Fruit fly (Drosophila melanogaster) whole organism, embryonic: Measurements from ENCODE around the gene CG46463.

ENCODE experiments used
- Adf1 ChIP-seq: fragments of 200-800 bp; sonication (Bioruptor generic); IDR thresholded peaks from 2 replicates; pipeline ENCODE4 v1.3.6; 2022; ENCODE audit warnings: missing biosample characterization, missing genetic modification characterization
- Atf3 ChIP-seq: fragments of 200-800 bp; sonication (Bioruptor generic); optimal IDR thresholded peaks from 3 replicates; lab custom pipeline; 2016; ENCODE audit warnings: missing biosample characterization, missing genetic modification characterization
- Atf6 ChIP-seq: fragments of 200-800 bp; sonication (Bioruptor generic); IDR thresholded peaks from 2 replicates; pipeline ENCODE4 v1.3.6; 2022; ENCODE audit warnings: missing biosample characterization, missing genetic modification characterization
- CG12299 ChIP-seq: fragments of 200-800 bp; sonication (Bioruptor generic); optimal IDR thresholded peaks from 2 replicates; lab custom pipeline; 2018; ENCODE audit warnings: missing biosample characterization, mild to moderate bottlenecking, missing genetic modification characterization
- CG13287 ChIP-seq: fragments of 200-800 bp; sonication (Bioruptor generic); IDR thresholded peaks from 2 replicates; pipeline ENCODE4 v1.3.6; 2022; ENCODE audit warnings: missing biosample characterization, missing genetic modification characterization; ENCODE audit not compliant: partially characterized antibody
- CG13894 ChIP-seq: fragments of 200-800 bp; sonication (Bioruptor generic); optimal IDR thresholded peaks from 3 replicates; lab custom pipeline; 2018; ENCODE audit warnings: missing biosample characterization, mild to moderate bottlenecking, missing genetic modification characterization, moderate library complexity
- CG14667 ChIP-seq: fragments of 200-800 bp; sonication (Bioruptor generic); IDR thresholded peaks from 2 replicates; pipeline ENCODE4 v1.3.6; 2022; ENCODE audit warnings: missing biosample characterization, missing genetic modification characterization
- CG17829 ChIP-seq: fragments of 200-800 bp; optimal IDR thresholded peaks from 2 replicates; lab custom pipeline; 2019; ENCODE audit warnings: missing biosample characterization, mild to moderate bottlenecking, missing genetic modification characterization, moderate library complexity
- CG2199 ChIP-seq: fragments of 200-800 bp; sonication (Bioruptor generic); IDR thresholded peaks from 3 replicates; pipeline ENCODE4 v1.3.6; 2022; ENCODE audit warnings: missing biosample characterization, missing genetic modification characterization
- CG2712 ChIP-seq: fragments of 200-800 bp; optimal IDR thresholded peaks from 3 replicates; lab custom pipeline; 2019; ENCODE audit warnings: missing biosample characterization, mild to moderate bottlenecking, missing genetic modification characterization, moderate library complexity
- CG32767 ChIP-seq: fragments of 200-800 bp; sonication (Bioruptor generic); IDR thresholded peaks from 2 replicates; pipeline ENCODE4 v1.3.6; 2022; ENCODE audit warnings: missing biosample characterization, missing genetic modification characterization
- CG4404 ChIP-seq: fragments of 200-800 bp; sonication (Bioruptor generic); IDR thresholded peaks from 2 replicates; pipeline ENCODE4 v1.3.6; 2022; ENCODE audit warnings: missing biosample characterization, missing genetic modification characterization
- CG6791 ChIP-seq: fragments of 200-800 bp; sonication (Bioruptor generic); IDR thresholded peaks from 3 replicates; pipeline ENCODE4 v1.3.6; 2022; ENCODE audit warnings: missing biosample characterization, missing genetic modification characterization; ENCODE audit not compliant: partially characterized antibody
- CG8290 ChIP-seq, 3 experiments: fragments of 200-800 bp; sonication (Bioruptor generic); optimal IDR thresholded peaks; 2 replicates each; lab custom pipeline; 2016 to 2019; ENCODE audit warnings: missing biosample characterization in 3 of 3, missing genetic modification characterization in 3 of 3, mild to moderate bottlenecking in 2 of 3, moderate library complexity in 1 of 3
- Deaf1 ChIP-seq: fragments of 200-800 bp; optimal IDR thresholded peaks from 3 replicates; lab custom pipeline; 2019; ENCODE audit warnings: missing biosample characterization, mild to moderate bottlenecking, missing genetic modification characterization, moderate library complexity
- Dll ChIP-seq: fragments of 200-800 bp; sonication (Bioruptor generic); IDR thresholded peaks from 4 replicates; pipeline ENCODE4 v1.3.6; 2022; ENCODE audit warnings: missing biosample characterization, missing genetic modification characterization; ENCODE audit not compliant: partially characterized antibody
- Ets65A ChIP-seq: fragments of 200-800 bp; sonication (Bioruptor generic); peaks from one replicate; lab custom pipeline; 2016; ENCODE audit warnings: missing biosample characterization, missing genetic modification characterization
- Lhr ChIP-seq: fragments of 200-800 bp; sonication (Bioruptor generic); optimal IDR thresholded peaks from 3 replicates; lab custom pipeline; 2017; ENCODE audit warnings: mild to moderate bottlenecking, missing biosample characterization, missing genetic modification reagents, missing genetic modification characterization
- Lim3 ChIP-seq: fragments of 200-800 bp; sonication (Bioruptor generic); IDR thresholded peaks from 2 replicates; pipeline ENCODE4 v1.3.6; 2022; ENCODE audit warnings: missing biosample characterization, missing genetic modification characterization
- Med ChIP-seq: fragments of 200-800 bp; sonication (Bioruptor generic); peaks from one replicate; lab custom pipeline; 2016; ENCODE audit warnings: missing biosample characterization, missing genetic modification characterization, mild to moderate bottlenecking, inconsistent platforms, moderate library complexity
- Poxn ChIP-seq: fragments of 200-800 bp; sonication (Bioruptor generic); IDR thresholded peaks from 2 replicates; pipeline ENCODE4 v1.3.6; 2022; ENCODE audit warnings: missing biosample characterization, missing genetic modification characterization
- Trl ChIP-seq, 3 experiments: fragments of >200 bp in 2 of 3; fragments of 200-800 bp in 1 of 3; sonication (Bioruptor generic) in 1 of 3; optimal IDR thresholded peaks; 2 replicates in 1 of 3; 3 replicates in 2 of 3; lab custom pipeline; 2016 to 2017; ENCODE audit warnings: missing biosample characterization in 1 of 3, missing genetic modification characterization in 1 of 3
- abd-A ChIP-seq: fragments of 200-800 bp; sonication (Bioruptor generic); optimal IDR thresholded peaks from 3 replicates; lab custom pipeline; 2019; ENCODE audit warnings: missing biosample characterization, mild to moderate bottlenecking, missing genetic modification characterization, moderate library complexity
- ap ChIP-seq: fragments of 200-800 bp; sonication (Bioruptor generic); IDR thresholded peaks from 2 replicates; pipeline ENCODE4 v1.3.6; 2022; ENCODE audit warnings: missing biosample characterization, missing genetic modification characterization
- cg ChIP-seq: fragments of 200-800 bp; sonication (Bioruptor generic); optimal IDR thresholded peaks from 3 replicates; lab custom pipeline; 2019; ENCODE audit warnings: missing biosample characterization, mild to moderate bottlenecking, missing genetic modification characterization, moderate library complexity
- chinmo ChIP-seq: fragments of 200-800 bp; sonication (Bioruptor generic); IDR thresholded peaks from 4 replicates; pipeline ENCODE4 v1.3.6; 2022; ENCODE audit warnings: missing biosample characterization, missing genetic modification characterization; ENCODE audit not compliant: partially characterized antibody
- chm ChIP-seq: fragments of 200-800 bp; sonication (Bioruptor generic); IDR thresholded peaks from 2 replicates; pipeline ENCODE4 v1.3.6; 2022; ENCODE audit warnings: missing biosample characterization, missing genetic modification characterization
- corto ChIP-seq: fragments of 200-800 bp; sonication (Bioruptor generic); optimal IDR thresholded peaks from 2 replicates; lab custom pipeline; 2016; ENCODE audit warnings: missing biosample characterization, mild to moderate bottlenecking, missing genetic modification characterization, moderate library complexity
- crol ChIP-seq: fragments of 200-800 bp; sonication (Bioruptor generic); IDR thresholded peaks from 2 replicates; pipeline ENCODE4 v1.3.6; 2022; ENCODE audit warnings: missing biosample characterization, missing genetic modification characterization
- exex ChIP-seq: fragments of 200-800 bp; sonication (Bioruptor generic); optimal IDR thresholded peaks from 4 replicates; lab custom pipeline; 2018; ENCODE audit warnings: missing biosample characterization, mild to moderate bottlenecking, missing genetic modification characterization, moderate library complexity
- ftz-f1 ChIP-seq: fragments of 200-800 bp; sonication (Bioruptor generic); optimal IDR thresholded peaks from 2 replicates; lab custom pipeline; 2016; ENCODE audit warnings: missing biosample characterization, missing genetic modification characterization
- lbe ChIP-seq: fragments of 200-800 bp; sonication (Bioruptor generic); optimal IDR thresholded peaks from 2 replicates; lab custom pipeline; 2016; ENCODE audit warnings: missing biosample characterization, mild to moderate bottlenecking, missing genetic modification characterization
- oc ChIP-seq: fragments of 200-800 bp; sonication (Bioruptor generic); optimal IDR thresholded peaks from 2 replicates; lab custom pipeline; 2018; ENCODE audit warnings: missing biosample characterization, mild to moderate bottlenecking, missing genetic modification characterization, moderate library complexity
- sd ChIP-seq: fragments of 200-800 bp; sonication (Bioruptor generic); optimal IDR thresholded peaks from 3 replicates; lab custom pipeline; 2018; ENCODE audit warnings: missing biosample characterization, mild to moderate bottlenecking, missing genetic modification characterization, moderate library complexity
- sug ChIP-seq: fragments of 200-800 bp; optimal IDR thresholded peaks from 2 replicates; lab custom pipeline; 2019; ENCODE audit warnings: missing biosample characterization, mild to moderate bottlenecking, missing genetic modification characterization, moderate library complexity
- tio ChIP-seq: fragments of 200-800 bp; sonication (Bioruptor generic); optimal IDR thresholded peaks from 2 replicates; lab custom pipeline; 2017; ENCODE audit warnings: missing biosample characterization, missing genetic modification characterization, inconsistent platforms
- unpg ChIP-seq: fragments of 200-800 bp; sonication (Bioruptor generic); optimal IDR thresholded peaks from 3 replicates; lab custom pipeline; 2018; ENCODE audit warnings: missing biosample characterization, mild to moderate bottlenecking, missing genetic modification characterization, moderate library complexity
- vvl ChIP-seq: fragments of 200-800 bp; sonication (Bioruptor generic); IDR thresholded peaks from 2 replicates; pipeline ENCODE4 v1.3.6; 2022; ENCODE audit warnings: missing biosample characterization, missing genetic modification characterization
- z ChIP-seq: fragments of 200-800 bp; sonication (Bioruptor generic); IDR thresholded peaks from 3 replicates; pipeline ENCODE4 v1.3.6; 2022; ENCODE audit warnings: missing biosample characterization, missing genetic modification characterization

CG46463 gene

dm6 chr3L:3419369-3420232, 41.5 kb upstream of the CG46463 start (continued):
- TF ChIP-seq Dll (GFP tag; lab: Robert Waterston, UW), result no peak
- no peak for TF ChIP-seq CG12299 (tag; lab: Kevin White, UChicago)
- TF ChIP-seq tio, result peak; percentile 4
- peak; percentile 27 for TF ChIP-seq CG2712 (tag; lab: Kevin White, UChicago)
- TF ChIP-seq ap (GFP tag; lab: Robert Waterston, UW), result no peak
- TF ChIP-seq oc, result no peak
- no peak for TF ChIP-seq CG14667 (GFP tag; lab: Robert Waterston, UW)
- TF ChIP-seq, all 482 proteins: peak for 45

dm6 chr3L:3420237-3420643, 40.9 kb upstream of the CG46463 start:
- peak; percentile 82; the same call in 1 of the 2 replicates for TF ChIP-seq Adf1 (GFP tag; lab: Robert Waterston, UW)
- TF ChIP-seq cg, result peak; percentile 92
- peak; percentile 67; the same call in 1 of the 3 replicates for TF ChIP-seq CG2199 (GFP tag; lab: Robert Waterston, UW)
- peak; percentile 82 for TF ChIP-seq z (GFP tag; lab: Robert Waterston, UW)
- no peak for TF ChIP-seq CG4404 (GFP tag; lab: Robert Waterston, UW)
- no peak for TF ChIP-seq Ets65A
- peak; percentile 100 for TF ChIP-seq CG13894 (tag; lab: Kevin White, UChicago)
- TF ChIP-seq crol (GFP tag; lab: Robert Waterston, UW), result peak; percentile 42; the same call in 1 of the 2 replicates
- TF ChIP-seq CG13287, result peak; percentile 37; the same call in 1 of the 2 replicates
- TF ChIP-seq vvl, result peak; percentile 19; the same call in 1 of the 2 replicates
- peak; percentile 21 for TF ChIP-seq CG17829 (tag; lab: Kevin White, UChicago)
- TF ChIP-seq chm (GFP tag; lab: Robert Waterston, UW), result no peak
- peak; percentile 61 for TF ChIP-seq abd-A
- TF ChIP-seq sug (tag; lab: Kevin White, UChicago), result peak; percentile 36
- TF ChIP-seq Poxn (GFP tag; lab: Robert Waterston, UW), result no peak
- TF ChIP-seq Med (GFP tag; lab: Kevin White, UChicago), result peak; percentile 41
- 0 out of 2 replicates have a peak, but pooled peaks have one; percentile 16 for TF ChIP-seq Atf6 (GFP tag; lab: Robert Waterston, UW)
- peak; percentile 32; the same call in 1 of the 2 replicates for TF ChIP-seq CG32767 (GFP tag; lab: Robert Waterston, UW)
- TF ChIP-seq CG8290 (GFP tag; optimal IDR thresholded peaks at IDR 0.05; lab: Kevin White, UChicago), result no peak
- peak in 1 of 2 experiments; percentile 44 for TF ChIP-seq CG8290 (tag; optimal IDR thresholded peaks at IDR 0.05; lab: Kevin White, UChicago)
- TF ChIP-seq chinmo (GFP tag; lab: Robert Waterston, UW), result peak; percentile 94; the same call in 2 of the 4 replicates
- TF ChIP-seq sd (tag; lab: Kevin White, UChicago), result peak; percentile 46
- peak; percentile 99 for TF ChIP-seq Deaf1 (tag; lab: Kevin White, UChicago)
- TF ChIP-seq Trl (optimal IDR thresholded peaks at IDR 0.05; lab: Kevin White, UChicago), result peak; percentile 43 to 78
- no peak for TF ChIP-seq Trl (GFP tag; optimal IDR thresholded peaks at IDR 0.05; lab: Kevin White, UChicago)
- TF ChIP-seq lbe, result peak; percentile 51
- peak; percentile 28 for TF ChIP-seq ftz-f1 (GFP tag; lab: Kevin White, UChicago)
- TF ChIP-seq Lim3 (GFP tag; lab: Robert Waterston, UW), result no peak
- no peak for TF ChIP-seq Lhr (GFP tag; lab: Kevin White, UChicago)
- TF ChIP-seq corto (GFP tag; lab: Kevin White, UChicago), result peak; percentile 41
- TF ChIP-seq Atf3 (GFP tag; lab: Kevin White, UChicago), result no peak
- 0 out of 3 replicates have a peak, but pooled peaks have one; percentile 23 for TF ChIP-seq CG6791 (GFP tag; lab: Robert Waterston, UW)
- no peak for TF ChIP-seq unpg (GFP tag; lab: Kevin White, UChicago)
- peak; percentile 14 for TF ChIP-seq exex (tag; lab: Kevin White, UChicago)
